Worm (Caenorhabditis elegans): ENCODE results near the gene Y14H12A.1.
A peak's percentile ranks its signal among the peaks of the same experiment; 100 is the strongest.

Gene Y14H12A.1

DNA sequence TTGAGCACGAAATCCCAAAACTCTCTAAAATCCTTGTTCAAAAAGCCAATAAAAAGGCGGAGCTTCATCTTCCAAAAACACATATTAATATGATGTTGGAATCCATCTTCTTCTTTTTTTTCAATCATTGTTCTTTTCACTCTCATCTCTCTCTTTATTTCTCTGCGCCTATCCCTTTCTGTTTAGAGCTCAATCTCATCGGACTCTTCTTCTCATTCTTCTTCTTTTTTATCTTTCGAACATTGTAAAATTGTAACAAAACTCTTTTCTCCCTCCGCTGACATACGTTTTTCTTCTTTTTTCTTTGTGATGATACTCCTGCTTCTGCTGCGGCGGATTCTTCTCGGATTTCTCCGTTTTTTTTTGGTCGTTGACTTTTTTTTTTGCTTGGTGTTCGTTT, 36.3 kb upstream of the Y14H12A.1 start:
- TF ChIP-seq pes-1 (GFP tag; IDR thresholded peaks at IDR 0.05): no peak

ce11 chrII:3957455-3958212, 35.4 kb upstream of the Y14H12A.1 start:
- peak; percentile 84 for TF ChIP-seq ceh-36 (tag; optimal IDR thresholded peaks at IDR 0.05)
- TF ChIP-seq B0310.2 (tag; optimal IDR thresholded peaks at IDR 0.05): peak; percentile 32
- no peak for TF ChIP-seq flt-1 (GFP tag; IDR thresholded peaks at IDR 0.05)

DNA sequence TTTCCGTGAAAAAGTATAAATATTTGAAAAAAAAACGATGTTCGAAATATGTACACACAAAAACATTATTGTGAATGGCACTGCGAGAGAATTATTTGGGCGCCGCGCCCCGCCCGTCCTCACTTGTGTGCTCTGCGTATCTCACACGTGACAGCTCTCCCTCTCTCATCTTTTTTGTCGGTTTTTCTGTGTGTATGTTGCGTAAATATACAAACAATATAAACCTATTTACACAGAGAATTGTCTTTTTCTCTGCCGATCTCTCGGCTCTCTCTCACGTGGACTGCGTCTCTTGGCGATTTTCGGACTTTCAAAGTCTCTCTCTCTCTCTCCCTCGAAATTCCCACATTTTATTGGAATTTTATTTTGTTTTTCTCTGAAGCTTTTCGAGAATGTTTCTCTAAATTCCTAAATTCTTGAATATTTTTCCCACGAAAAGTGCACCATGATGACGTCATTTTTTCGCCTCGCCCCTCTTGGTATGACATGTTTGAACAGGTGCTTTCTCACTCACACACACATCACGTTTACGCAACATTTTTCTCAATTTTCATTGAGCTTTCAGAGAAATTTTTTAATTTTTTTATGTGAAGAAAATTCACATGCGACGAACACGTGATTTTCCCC, 34.2 kb upstream of the Y14H12A.1 start:
- TF ChIP-seq B0310.2 (tag; optimal IDR thresholded peaks at IDR 0.05): no peak
- no peak for TF ChIP-seq ceh-36 (tag; optimal IDR thresholded peaks at IDR 0.05)
- TF ChIP-seq tbx-11 (GFP tag; IDR thresholded peaks at IDR 0.05): no peak
- peak; percentile 11 for TF ChIP-seq hmg-4 (GFP tag; optimal IDR thresholded peaks at IDR 0.05)
- TF ChIP-seq hnd-1 (tag; optimal IDR thresholded peaks at IDR 0.05): no peak
- TF ChIP-seq pes-1 (GFP tag; IDR thresholded peaks at IDR 0.05): 0 out of 2 replicates have a peak, but pooled peaks have one; percentile 6
- TF ChIP-seq tra-4 (tag; optimal IDR thresholded peaks at IDR 0.05): no peak
- TF ChIP-seq ets-7 (tag; optimal IDR thresholded peaks at IDR 0.05): no peak
- no peak for TF ChIP-seq sea-1 (GFP tag; conservative IDR thresholded peaks at IDR 0.05)
- no peak for TF ChIP-seq scrt-1 (GFP tag; IDR thresholded peaks at IDR 0.05)
- peak; percentile 3 for TF ChIP-seq F13C5.2 (tag; optimal IDR thresholded peaks at IDR 0.05)
- TF ChIP-seq hmbx-1 (tag; optimal IDR thresholded peaks at IDR 0.05): no peak
- TF ChIP-seq tbx-37 (GFP tag; conservative IDR thresholded peaks at IDR 0.05): no peak

ce11 chrII:3959432-3960102, 33.4 kb upstream of the Y14H12A.1 start:
- TF ChIP-seq hmg-4 (GFP tag; optimal IDR thresholded peaks at IDR 0.05) (peak; percentile 14), ets-7 (tag; optimal IDR thresholded peaks at IDR 0.05) (no peak), ceh-36 (tag; optimal IDR thresholded peaks at IDR 0.05) (peak; percentile 24), B0310.2 (tag; optimal IDR thresholded peaks at IDR 0.05) (no peak)

DNA sequence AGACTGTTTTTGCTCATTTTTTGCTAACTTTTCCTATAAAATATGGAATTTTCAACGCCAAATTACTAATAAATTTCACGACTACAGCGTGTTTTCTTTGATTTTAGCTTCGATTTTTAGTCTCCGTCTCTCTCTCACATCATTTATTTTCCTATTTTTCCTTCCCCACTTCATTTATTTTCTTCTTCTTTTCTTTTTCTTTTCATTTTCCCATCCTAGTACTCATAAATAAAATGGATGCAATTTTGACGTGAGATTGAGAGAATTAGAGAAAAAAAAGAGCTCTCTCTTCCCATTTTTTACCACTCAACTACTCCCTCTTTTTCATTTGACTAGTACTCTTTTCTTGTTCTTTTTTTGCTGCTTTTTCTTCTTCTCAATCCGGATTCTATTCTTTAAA, 32.7 kb upstream of the Y14H12A.1 start:
- TF ChIP-seq tbx-37 (GFP tag; conservative IDR thresholded peaks at IDR 0.05) (no peak), B0310.2 (tag; optimal IDR thresholded peaks at IDR 0.05) (no peak), tra-4 (tag; optimal IDR thresholded peaks at IDR 0.05) (no peak), sea-1 (GFP tag; conservative IDR thresholded peaks at IDR 0.05) (no peak), scrt-1 (GFP tag; IDR thresholded peaks at IDR 0.05) (no peak), ceh-36 (tag; optimal IDR thresholded peaks at IDR 0.05) (no peak), ceh-13 (GFP tag; optimal IDR thresholded peaks at IDR 0.05) (no peak), ets-7 (tag; optimal IDR thresholded peaks at IDR 0.05) (no peak), hmbx-1 (tag; optimal IDR thresholded peaks at IDR 0.05) (no peak)

DNA sequence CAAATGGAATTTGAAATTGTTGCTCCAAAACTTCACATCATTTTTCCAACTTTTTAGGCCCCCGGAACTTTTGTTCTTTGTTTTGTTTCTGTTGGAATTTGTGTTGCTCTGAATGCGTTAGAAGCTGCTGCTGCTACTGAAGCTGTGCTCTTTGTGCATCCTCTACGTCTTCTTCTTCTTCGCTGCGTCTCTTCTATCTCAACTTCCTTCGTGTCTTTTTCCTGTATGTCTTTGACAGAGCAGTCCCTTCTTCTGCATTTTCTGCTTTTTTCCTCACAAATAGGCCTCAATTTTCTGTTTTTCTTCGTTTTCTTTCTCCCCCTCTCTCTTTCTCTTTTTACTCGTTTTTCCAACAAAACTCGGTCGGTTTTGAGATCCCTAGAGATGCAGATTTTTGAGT, 31.7 kb upstream of the Y14H12A.1 start:
- TF ChIP-seq hmbx-1 (tag; optimal IDR thresholded peaks at IDR 0.05) (no peak), flt-1 (GFP tag; IDR thresholded peaks at IDR 0.05) (no peak), hnd-1 (tag; optimal IDR thresholded peaks at IDR 0.05) (no peak), sea-1 (GFP tag; conservative IDR thresholded peaks at IDR 0.05) (no peak), ets-7 (tag; optimal IDR thresholded peaks at IDR 0.05) (no peak), F13C5.2 (tag; optimal IDR thresholded peaks at IDR 0.05) (no peak), aly-1 (tag; optimal IDR thresholded peaks at IDR 0.05) (no peak), pes-1 (GFP tag; IDR thresholded peaks at IDR 0.05) (no peak), scrt-1 (GFP tag; IDR thresholded peaks at IDR 0.05) (no peak), B0310.2 (tag; optimal IDR thresholded peaks at IDR 0.05) (no peak), ceh-13 (GFP tag; optimal IDR thresholded peaks at IDR 0.05) (no peak), tbx-37 (GFP tag; conservative IDR thresholded peaks at IDR 0.05) (no peak), hmg-4 (GFP tag; optimal IDR thresholded peaks at IDR 0.05) (no peak), tra-4 (tag; optimal IDR thresholded peaks at IDR 0.05) (no peak), ama-1 (optimal IDR thresholded peaks at IDR 0.05) (no peak)

ce11 chrII:3964302-3964885, 28.6 kb upstream of the Y14H12A.1 start:
- TF ChIP-seq tra-4 (tag; optimal IDR thresholded peaks at IDR 0.05) (no peak), hnd-1 (tag; optimal IDR thresholded peaks at IDR 0.05) (no peak), ama-1 (optimal IDR thresholded peaks at IDR 0.05) (no peak), sea-1 (GFP tag; conservative IDR thresholded peaks at IDR 0.05) (no peak), hmbx-1 (tag; optimal IDR thresholded peaks at IDR 0.05) (no peak), ceh-36 (tag; optimal IDR thresholded peaks at IDR 0.05) (no peak), F13C5.2 (tag; optimal IDR thresholded peaks at IDR 0.05) (no peak)
